Fruit fly (Drosophila melanogaster) whole organism, embryonic: ENCODE data around the gene CG8891.

ENCODE experiments used
- Adf1 ChIP-seq: fragments of 200-800 bp; sonication (Bioruptor generic); IDR thresholded peaks from 2 replicates; pipeline ENCODE4 v1.3.6; 2022; ENCODE audit warnings: missing biosample characterization, missing genetic modification characterization
- Asciz ChIP-seq: fragments of 200-800 bp; sonication (Bioruptor generic); optimal IDR thresholded peaks from 2 replicates; lab custom pipeline; 2017; ENCODE audit warnings: missing biosample characterization, mild to moderate bottlenecking, missing genetic modification characterization, missing genetic modification reagents
- Bteb2 ChIP-seq: fragments of 200-800 bp; sonication (Bioruptor generic); optimal IDR thresholded peaks from 2 replicates; lab custom pipeline; 2016; ENCODE audit warnings: missing biosample characterization, missing genetic modification characterization
- CG10543 ChIP-seq: fragments of 200-800 bp; sonication (Bioruptor generic); optimal IDR thresholded peaks from 3 replicates; lab custom pipeline; 2017; ENCODE audit warnings: missing biosample characterization, mild to moderate bottlenecking, missing genetic modification characterization, moderate library complexity
- CG14014 ChIP-seq: fragments of 200-800 bp; sonication (Bioruptor generic); IDR thresholded peaks from 2 replicates; pipeline ENCODE4 v1.3.6; 2022; ENCODE audit warnings: missing biosample characterization, missing genetic modification characterization
- CG16779 ChIP-seq: fragments of 200-800 bp; sonication (Bioruptor generic); IDR thresholded peaks from 2 replicates; pipeline ENCODE4 v1.3.6; 2022; ENCODE audit warnings: missing biosample characterization, missing genetic modification characterization
- CG2116 ChIP-seq: fragments of 200-800 bp; sonication (Bioruptor generic); optimal IDR thresholded peaks from 3 replicates; lab custom pipeline; 2018; ENCODE audit warnings: missing biosample characterization, mild to moderate bottlenecking, missing genetic modification characterization
- CG2120 ChIP-seq: fragments of 200-800 bp; sonication (Bioruptor generic); optimal IDR thresholded peaks from 3 replicates; lab custom pipeline; 2016; ENCODE audit warnings: missing biosample characterization, missing genetic modification characterization
- CG2129 ChIP-seq: fragments of 200-800 bp; sonication (Bioruptor generic); IDR thresholded peaks from 2 replicates; pipeline ENCODE4 v1.3.6; 2022; ENCODE audit warnings: missing biosample characterization, missing genetic modification characterization; ENCODE audit not compliant: partially characterized antibody
- CG2712 ChIP-seq: fragments of 200-800 bp; optimal IDR thresholded peaks from 3 replicates; lab custom pipeline; 2019; ENCODE audit warnings: missing biosample characterization, mild to moderate bottlenecking, missing genetic modification characterization, moderate library complexity
- CG32772 ChIP-seq: fragments of 200-800 bp; sonication (Bioruptor generic); IDR thresholded peaks from 2 replicates; pipeline ENCODE4 v1.3.6; 2022; ENCODE audit warnings: missing biosample characterization, missing genetic modification characterization
- CG34224 ChIP-seq: fragments of 200-800 bp; sonication (Bioruptor generic); IDR thresholded peaks from 3 replicates; pipeline ENCODE4 v1.3.6; 2022; ENCODE audit warnings: missing biosample characterization, missing genetic modification characterization; ENCODE audit not compliant: partially characterized antibody
- CG6175 ChIP-seq: fragments of 200-800 bp; sonication (Bioruptor generic); IDR thresholded peaks from 3 replicates; pipeline ENCODE4 v1.3.6; 2022; ENCODE audit warnings: missing biosample characterization, missing genetic modification characterization
- CG9797 ChIP-seq: fragments of 200-800 bp; sonication (Bioruptor generic); optimal IDR thresholded peaks from 3 replicates; lab custom pipeline; 2018; ENCODE audit warnings: missing biosample characterization, mild to moderate bottlenecking, missing genetic modification characterization
- CG9932 ChIP-seq: fragments of 200-800 bp; sonication (Bioruptor generic); IDR thresholded peaks from 2 replicates; pipeline ENCODE4 v1.3.6; 2022; ENCODE audit warnings: missing biosample characterization, missing genetic modification characterization
- CoRest ChIP-seq: fragments of 200-800 bp; sonication (Bioruptor generic); optimal IDR thresholded peaks from 3 replicates; lab custom pipeline; 2018; ENCODE audit warnings: missing biosample characterization, mild to moderate bottlenecking, missing genetic modification characterization, moderate library complexity
- D19B ChIP-seq: fragments of 200-800 bp; sonication (Bioruptor generic); optimal IDR thresholded peaks from 2 replicates; lab custom pipeline; 2017; ENCODE audit warnings: missing biosample characterization, mild to moderate bottlenecking, missing genetic modification characterization
- Dip2 ChIP-seq: fragments of 200-800 bp; sonication (Bioruptor generic); IDR thresholded peaks from 2 replicates; pipeline ENCODE4 v1.3.6; 2022; ENCODE audit warnings: missing biosample characterization, missing genetic modification characterization
- Dref ChIP-seq: fragments of 200-800 bp; sonication (Bioruptor generic); IDR thresholded peaks from 2 replicates; pipeline ENCODE4 v1.3.6; 2022; ENCODE audit warnings: missing biosample characterization, missing genetic modification characterization
- ERR ChIP-seq: fragments of 200-800 bp; sonication (Bioruptor generic); optimal IDR thresholded peaks from 2 replicates; lab custom pipeline; 2016; ENCODE audit warnings: missing biosample characterization, missing genetic modification characterization
- Ets97D ChIP-seq: fragments of 200-800 bp; sonication (Bioruptor generic); optimal IDR thresholded peaks from 3 replicates; lab custom pipeline; 2016; ENCODE audit warnings: missing biosample characterization, missing genetic modification characterization
- HHEX ChIP-seq: fragments of 200-800 bp; sonication (Bioruptor generic); optimal IDR thresholded peaks from 3 replicates; lab custom pipeline; 2017; ENCODE audit warnings: missing biosample characterization, mild to moderate bottlenecking, missing genetic modification characterization, missing genetic modification reagents
- HLHmδ ChIP-seq: fragments of 200-800 bp; sonication (Bioruptor generic); optimal IDR thresholded peaks from 2 replicates; lab custom pipeline; 2018; ENCODE audit warnings: missing biosample characterization, mild to moderate bottlenecking, missing genetic modification characterization, moderate library complexity
- Hand ChIP-seq: fragments of 200-800 bp; sonication (Bioruptor generic); optimal IDR thresholded peaks from 2 replicates; lab custom pipeline; 2017; ENCODE audit warnings: mild to moderate bottlenecking, missing biosample characterization, missing genetic modification reagents, missing genetic modification characterization
- HmgD ChIP-seq: fragments of 200-800 bp; sonication (Bioruptor generic); optimal IDR thresholded peaks from 3 replicates; lab custom pipeline; 2016; ENCODE audit warnings: missing biosample characterization, missing genetic modification characterization
- Hr78 ChIP-seq, 2 experiments: fragments of 200-800 bp in 1 of 2; fragments of >200 bp in 1 of 2; sonication (Bioruptor generic) in 1 of 2; optimal IDR thresholded peaks; 2 replicates each; lab custom pipeline; 2017 to 2019; ENCODE audit warnings: missing biosample characterization in 2 of 2, missing genetic modification characterization in 2 of 2, mild to moderate bottlenecking in 1 of 2, moderate library complexity in 1 of 2
- Jarid2 ChIP-seq: fragments of 200-800 bp; sonication (Bioruptor generic); optimal IDR thresholded peaks from 3 replicates; lab custom pipeline; 2017; ENCODE audit warnings: mild to moderate bottlenecking, missing biosample characterization, missing genetic modification reagents, missing genetic modification characterization
- MTF-1 ChIP-seq: fragments of 200-800 bp; sonication (Bioruptor generic); optimal IDR thresholded peaks from 2 replicates; lab custom pipeline; 2018; ENCODE audit warnings: missing biosample characterization, mild to moderate bottlenecking, missing genetic modification characterization, borderline replicate concordance
- Side ChIP-seq: fragments of 200-800 bp; sonication (Bioruptor generic); optimal IDR thresholded peaks from 2 replicates; lab custom pipeline; 2016; ENCODE audit warnings: missing biosample characterization, missing genetic modification characterization
- Stat92E ChIP-seq, 3 experiments: fragments of >200 bp in 2 of 3; fragments of 200-800 bp in 1 of 3; sonication (Bioruptor generic) in 1 of 3; optimal IDR thresholded peaks; 2 replicates each; lab custom pipeline; 2017 to 2019; ENCODE audit warnings: missing biosample characterization in 3 of 3, missing genetic modification characterization in 3 of 3, mild to moderate bottlenecking in 1 of 3, moderate library complexity in 1 of 3
- Trl ChIP-seq, 3 experiments: fragments of >200 bp in 2 of 3; fragments of 200-800 bp in 1 of 3; sonication (Bioruptor generic) in 1 of 3; optimal IDR thresholded peaks; 2 replicates in 1 of 3; 3 replicates in 2 of 3; lab custom pipeline; 2016 to 2017; ENCODE audit warnings: missing biosample characterization in 1 of 3, missing genetic modification characterization in 1 of 3
- Xbp1 ChIP-seq: fragments of 200-800 bp; sonication (Bioruptor generic); optimal IDR thresholded peaks from 3 replicates; lab custom pipeline; 2016; ENCODE audit warnings: missing biosample characterization, mild to moderate bottlenecking, missing genetic modification characterization
- ato ChIP-seq: fragments of 200-800 bp; sonication (Bioruptor generic); IDR thresholded peaks from 2 replicates; pipeline ENCODE4 v1.3.6; 2022; ENCODE audit warnings: missing biosample characterization, missing genetic modification characterization; ENCODE audit not compliant: partially characterized antibody
- corto ChIP-seq: fragments of 200-800 bp; sonication (Bioruptor generic); optimal IDR thresholded peaks from 2 replicates; lab custom pipeline; 2016; ENCODE audit warnings: missing biosample characterization, mild to moderate bottlenecking, missing genetic modification characterization, moderate library complexity
- dan ChIP-seq: fragments of 200-800 bp; sonication (Bioruptor generic); IDR thresholded peaks from 2 replicates; pipeline ENCODE4 v1.3.6; 2022; ENCODE audit warnings: missing biosample characterization, missing genetic modification characterization
- dimm ChIP-seq: fragments of 200-800 bp; sonication (Bioruptor generic); IDR thresholded peaks from 2 replicates; pipeline ENCODE4 v1.3.6; 2022; ENCODE audit warnings: missing biosample characterization, missing genetic modification characterization
- dm ChIP-seq: fragments of 200-800 bp; sonication (Bioruptor generic); optimal IDR thresholded peaks from 3 replicates; lab custom pipeline; 2016; ENCODE audit warnings: missing biosample characterization, missing genetic modification characterization
- dmrt11E ChIP-seq: fragments of 200-800 bp; sonication (Bioruptor generic); optimal IDR thresholded peaks from 3 replicates; lab custom pipeline; 2018; ENCODE audit warnings: missing biosample characterization, mild to moderate bottlenecking, missing genetic modification characterization, moderate library complexity
- ftz-f1 ChIP-seq: fragments of 200-800 bp; sonication (Bioruptor generic); optimal IDR thresholded peaks from 2 replicates; lab custom pipeline; 2016; ENCODE audit warnings: missing biosample characterization, missing genetic modification characterization
- grn ChIP-seq: fragments of 200-800 bp; sonication (Bioruptor generic); optimal IDR thresholded peaks from 3 replicates; lab custom pipeline; 2017; ENCODE audit warnings: missing biosample characterization, missing genetic modification characterization
- h ChIP-seq: fragments of >200 bp; optimal IDR thresholded peaks from 2 replicates; lab custom pipeline; 2017
- hb ChIP-seq: fragments of 200-800 bp; sonication (Bioruptor generic); IDR thresholded peaks from 3 replicates; pipeline ENCODE4 v1.3.6; 2022; ENCODE audit warnings: missing biosample characterization, missing genetic modification characterization; ENCODE audit not compliant: partially characterized antibody
- lov ChIP-seq, 2 experiments: fragments of 200-800 bp in 1 of 2; fragments of >200 bp in 1 of 2; sonication (Bioruptor generic) in 1 of 2; IDR thresholded peaks in 1 of 2; optimal IDR thresholded peaks in 1 of 2; 2 replicates in 1 of 2; 3 replicates in 1 of 2; pipeline versions ENCODE4 v1.3.6 to Lab custom; 2017 to 2022; ENCODE audit warnings: missing biosample characterization in 1 of 2, missing genetic modification characterization in 1 of 2
- onecut ChIP-seq: fragments of 200-800 bp; sonication (Bioruptor generic); IDR thresholded peaks from 2 replicates; pipeline ENCODE4 v1.3.6; 2022; ENCODE audit warnings: missing biosample characterization, missing genetic modification characterization
- pnt ChIP-seq: fragments of 200-800 bp; sonication (Bioruptor generic); optimal IDR thresholded peaks from 3 replicates; lab custom pipeline; 2016; ENCODE audit warnings: missing biosample characterization, missing genetic modification characterization
- repo ChIP-seq: fragments of 200-800 bp; sonication (Bioruptor generic); optimal IDR thresholded peaks from 2 replicates; lab custom pipeline; 2016; ENCODE audit warnings: missing biosample characterization, missing genetic modification characterization
- slou ChIP-seq: fragments of 200-800 bp; sonication (Bioruptor generic); optimal IDR thresholded peaks from 3 replicates; lab custom pipeline; 2016; ENCODE audit warnings: missing biosample characterization, missing genetic modification characterization
- zen2 ChIP-seq: fragments of 200-800 bp; sonication (Bioruptor generic); IDR thresholded peaks from 3 replicates; pipeline ENCODE4 v1.3.6; 2022; ENCODE audit warnings: missing biosample characterization, missing genetic modification characterization; ENCODE audit not compliant: partially characterized antibody

CG8891 gene

dm6 chr2L:4999389-5000032 is 20.3 kb upstream of the CG8891 start (continued):
- peak; percentile 73 for TF ChIP-seq CG9932 (GFP tag; lab: Robert Waterston, UW)
- peak; percentile 64 for TF ChIP-seq CG14014 (GFP tag; lab: Robert Waterston, UW)
- TF ChIP-seq CG2120 (GFP tag; lab: Kevin White, UChicago) = peak; percentile 77
- peak; percentile 53 for TF ChIP-seq D19B
- TF ChIP-seq CG2116 (GFP tag; lab: Kevin White, UChicago) = no peak
- TF ChIP-seq HHEX (GFP tag; lab: Kevin White, UChicago) = peak; percentile 46
- no peak for TF ChIP-seq Ets97D (GFP tag; lab: Kevin White, UChicago)
- TF ChIP-seq dm (GFP tag; lab: Kevin White, UChicago) = no peak
- TF ChIP-seq Trl (optimal IDR thresholded peaks at IDR 0.05; lab: Kevin White, UChicago) = no peak
- peak; percentile 72 for TF ChIP-seq Trl (GFP tag; optimal IDR thresholded peaks at IDR 0.05; lab: Kevin White, UChicago)
- TF ChIP-seq CG34224 (GFP tag; lab: Robert Waterston, UW) = no peak
- no peak for TF ChIP-seq h
- peak; percentile 41 for TF ChIP-seq grn (GFP tag; lab: Kevin White, UChicago)
- TF ChIP-seq CG10543 (GFP tag; lab: Kevin White, UChicago) = no peak
- TF ChIP-seq Asciz = peak; percentile 52
- TF ChIP-seq Bteb2 = peak; percentile 54
- no peak for TF ChIP-seq lov (optimal IDR thresholded peaks at IDR 0.05; lab: Kevin White, UChicago)
- 0 out of 3 replicates have a peak, but pooled peaks have one; percentile 55 for TF ChIP-seq lov (GFP tag; IDR thresholded peaks at IDR 0.05; lab: Robert Waterston, UW)
- TF ChIP-seq Xbp1 (GFP tag; lab: Kevin White, UChicago) = peak; percentile 75
- TF ChIP-seq CG2712 (tag; lab: Kevin White, UChicago) = peak; percentile 72
- no peak for TF ChIP-seq dan
- TF ChIP-seq Stat92E (GFP tag; optimal IDR thresholded peaks at IDR 0.05; lab: Kevin White, UChicago) = no peak
- TF ChIP-seq CG9797 (GFP tag; lab: Kevin White, UChicago) = no peak
- peak; percentile 45 for TF ChIP-seq onecut
- peak; percentile 67 for TF ChIP-seq MTF-1
- TF ChIP-seq pnt = peak; percentile 56
- peak; percentile 66 for TF ChIP-seq dmrt11E
- TF ChIP-seq HLHmδ = no peak
- TF ChIP-seq Adf1 (GFP tag; lab: Robert Waterston, UW) = no peak
- peak; percentile 75 for TF ChIP-seq CoRest (tag; lab: Kevin White, UChicago)
- peak; percentile 27 for TF ChIP-seq slou (GFP tag; lab: Kevin White, UChicago)
- TF ChIP-seq corto (GFP tag; lab: Kevin White, UChicago) = peak; percentile 40
- no peak for TF ChIP-seq Jarid2 (GFP tag; lab: Kevin White, UChicago)
- 0 out of 2 replicates have a peak, but pooled peaks have one; percentile 25 for TF ChIP-seq dimm
- TF ChIP-seq hb (GFP tag; lab: Robert Waterston, UW) = no peak
- TF ChIP-seq ftz-f1 (GFP tag; lab: Kevin White, UChicago) = no peak
- TF ChIP-seq ERR = peak; percentile 12
- no peak for TF ChIP-seq HmgD
- TF ChIP-seq CG16779 (GFP tag; lab: Robert Waterston, UW) = 0 out of 2 replicates have a peak, but pooled peaks have one; percentile 63
- no peak for TF ChIP-seq ato (GFP tag; lab: Robert Waterston, UW)
- no peak for TF ChIP-seq CG2129 (GFP tag; lab: Robert Waterston, UW)
- peak; percentile 52 for TF ChIP-seq Side (GFP tag; lab: Kevin White, UChicago)
- 0 out of 3 replicates have a peak, but pooled peaks have one; percentile 48 for TF ChIP-seq CG6175 (GFP tag; lab: Robert Waterston, UW)
- peak; percentile 49 for TF ChIP-seq CG32772 (GFP tag; lab: Robert Waterston, UW)
- TF ChIP-seq zen2 = no peak
- TF ChIP-seq Hand = peak; percentile 11
- peak; percentile 35 for TF ChIP-seq repo (GFP tag; lab: Kevin White, UChicago)
- TF ChIP-seq Hr78 (GFP tag; optimal IDR thresholded peaks at IDR 0.05; lab: Kevin White, UChicago) = no peak
- TF ChIP-seq Dref (GFP tag; lab: Robert Waterston, UW) = no peak
- TF ChIP-seq Dip2 = no peak
